Worm (Caenorhabditis elegans): ENCODE results near the gene C18B2.5.

DNA sequence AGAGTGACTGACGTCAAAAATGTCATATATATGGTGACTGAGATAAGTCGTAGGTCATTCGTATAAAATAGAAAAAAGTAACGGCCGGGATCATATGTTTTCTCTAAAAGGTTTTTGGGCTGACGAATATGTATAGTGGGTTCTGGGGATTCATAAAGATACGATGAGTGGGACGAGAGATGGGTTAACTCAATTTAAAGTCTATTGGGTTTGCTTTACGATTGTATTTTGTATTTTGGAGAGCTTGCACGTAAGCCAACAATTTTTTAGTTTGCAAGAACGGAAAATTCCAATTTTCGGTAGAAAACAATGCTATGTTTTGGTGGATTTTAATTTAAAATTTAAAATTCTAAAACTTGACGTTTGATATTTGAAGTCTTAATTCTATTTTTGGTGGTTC lies 26.4 kb downstream of the C18B2.5 start:
- TF ChIP-seq nhr-12 (tag; optimal IDR thresholded peaks at IDR 0.05) (no peak), ztf-4 (tag; optimal IDR thresholded peaks at IDR 0.05) (no peak), nhr-28 (tag; optimal IDR thresholded peaks at IDR 0.05) (no peak), nhr-11 (tag; optimal IDR thresholded peaks at IDR 0.05) (no peak), nhr-76 (tag; optimal IDR thresholded peaks at IDR 0.05) (no peak), pha-4 (tag; optimal IDR thresholded peaks at IDR 0.05) (no peak), fos-1 (tag; optimal IDR thresholded peaks at IDR 0.05) (no peak), snpc-4 (tag; optimal IDR thresholded peaks at IDR 0.05) (no peak)
